Fruit fly (Drosophila melanogaster): Measurements from ENCODE around the gene 14-3-3epsilon.

DNA sequence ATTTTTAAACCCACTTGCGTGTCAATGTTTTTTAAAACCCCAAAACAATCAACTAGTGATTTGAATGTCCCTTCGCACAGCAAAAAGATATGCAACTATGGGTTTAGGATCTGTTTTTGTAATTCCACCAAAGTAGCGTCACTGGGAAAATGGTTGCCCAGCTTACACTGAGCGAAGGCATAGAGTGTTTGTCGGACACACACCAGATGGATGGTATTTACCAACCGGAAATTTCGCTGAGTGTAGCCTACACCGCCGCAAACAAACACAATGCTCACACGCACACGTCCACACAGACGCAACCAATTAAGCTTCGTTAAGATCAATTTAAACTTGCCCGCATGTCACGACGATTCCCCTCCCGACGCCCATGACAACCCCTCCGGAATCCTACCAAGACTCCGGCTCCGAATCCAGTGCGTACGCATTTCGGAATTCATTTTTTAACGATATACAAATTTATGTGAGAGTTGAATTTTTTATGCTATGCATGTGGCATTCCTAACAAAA lies 13.6 kb upstream of the 14-3-3epsilon start:
- TF ChIP-seq CG8319 (GFP tag; optimal IDR thresholded peaks at IDR 0.05) (no peak), CG11902 (GFP tag; optimal IDR thresholded peaks at IDR 0.05) (no peak), pdm3 (GFP tag; optimal IDR thresholded peaks at IDR 0.05) (no peak), dac (GFP tag; optimal IDR thresholded peaks at IDR 0.05) (no peak), acj6 (GFP tag; optimal IDR thresholded peaks at IDR 0.05) (no peak), CG11294 (GFP tag; IDR thresholded peaks at IDR 0.05) (no peak), salr (GFP tag; optimal IDR thresholded peaks at IDR 0.05) (no peak), Ets21C (GFP tag; optimal IDR thresholded peaks at IDR 0.05) (no peak), CG1621 (tag; optimal IDR thresholded peaks at IDR 0.05) (no peak), Sox102F (GFP tag; optimal IDR thresholded peaks at IDR 0.05) (no peak), Sox15 (GFP tag; optimal IDR thresholded peaks at IDR 0.05) (no peak), CG32006 (GFP tag; optimal IDR thresholded peaks at IDR 0.05) (no peak), CG16779 (tag; optimal IDR thresholded peaks at IDR 0.05) (no peak)

Data from whole organism, prepupa.